Fruit fly (Drosophila melanogaster) whole organism, embryonic: Measurements from ENCODE around the gene mtTFB2.

Experiments
- CG12219 ChIP-seq: fragments of 200-800 bp; sonication (Bioruptor generic); optimal IDR thresholded peaks from 3 replicates; lab custom pipeline; 2018; ENCODE audit warnings: missing biosample characterization, mild to moderate bottlenecking, missing genetic modification characterization
- CG13287 ChIP-seq: fragments of 200-800 bp; sonication (Bioruptor generic); IDR thresholded peaks from 2 replicates; pipeline ENCODE4 v1.3.6; 2022; ENCODE audit warnings: missing biosample characterization, missing genetic modification characterization; ENCODE audit not compliant: partially characterized antibody
- CG15514 ChIP-seq: fragments of 200-800 bp; sonication (Bioruptor generic); optimal IDR thresholded peaks from 3 replicates; lab custom pipeline; 2017; ENCODE audit warnings: missing biosample characterization, missing genetic modification characterization, mild to moderate bottlenecking, moderate library complexity, missing genetic modification reagents
- CG1603 ChIP-seq: fragments of 200-800 bp; sonication (Bioruptor generic); optimal IDR thresholded peaks from 2 replicates; lab custom pipeline; 2019; ENCODE audit warnings: missing biosample characterization, mild to moderate bottlenecking, missing genetic modification characterization, moderate library complexity
- CG1647 ChIP-seq: fragments of 200-800 bp; sonication (Bioruptor generic); optimal IDR thresholded peaks from 3 replicates; lab custom pipeline; 2016; ENCODE audit warnings: missing biosample characterization, missing genetic modification characterization
- CG16863 ChIP-seq: fragments of 200-800 bp; sonication (Bioruptor generic); optimal IDR thresholded peaks from 3 replicates; lab custom pipeline; 2016; ENCODE audit warnings: missing biosample characterization, missing genetic modification characterization
- CG17359 ChIP-seq: fragments of 200-800 bp; sonication (Bioruptor generic); optimal IDR thresholded peaks from 3 replicates; lab custom pipeline; 2018; ENCODE audit warnings: missing biosample characterization, mild to moderate bottlenecking, missing genetic modification characterization, moderate library complexity
- CG17385 ChIP-seq: fragments of 200-800 bp; sonication (Bioruptor generic); optimal IDR thresholded peaks from 3 replicates; lab custom pipeline; 2018; ENCODE audit warnings: missing biosample characterization, mild to moderate bottlenecking, missing genetic modification characterization
- CG17568 ChIP-seq: fragments of 200-800 bp; sonication (Bioruptor generic); optimal IDR thresholded peaks from 2 replicates; lab custom pipeline; 2018; ENCODE audit warnings: missing biosample characterization, mild to moderate bottlenecking, missing genetic modification characterization, moderate library complexity
- CG2889 ChIP-seq: fragments of 200-800 bp; sonication (Bioruptor generic); IDR thresholded peaks from 3 replicates; pipeline ENCODE4 v1.3.6; 2022; ENCODE audit warnings: missing biosample characterization, missing genetic modification characterization
- CG3407 ChIP-seq: fragments of 200-800 bp; sonication (Bioruptor generic); optimal IDR thresholded peaks from 2 replicates; lab custom pipeline; 2018; ENCODE audit warnings: missing biosample characterization, mild to moderate bottlenecking, missing genetic modification characterization
- CG3726 ChIP-seq: fragments of 200-800 bp; sonication (Bioruptor generic); IDR thresholded peaks from 3 replicates; pipeline ENCODE4, ENCODE4 v1.3.6; 2022; ENCODE audit warnings: missing biosample characterization, missing genetic modification characterization
- CG3847 ChIP-seq: fragments of 200-800 bp; sonication (Bioruptor generic); IDR thresholded peaks from 2 replicates; pipeline ENCODE4 v1.3.6; 2022; ENCODE audit warnings: missing biosample characterization, missing genetic modification characterization
- CG4820 ChIP-seq: fragments of 200-800 bp; sonication (Bioruptor generic); optimal IDR thresholded peaks from 3 replicates; lab custom pipeline; 2016; ENCODE audit warnings: missing biosample characterization, missing genetic modification characterization
- CG6791 ChIP-seq: fragments of 200-800 bp; sonication (Bioruptor generic); IDR thresholded peaks from 3 replicates; pipeline ENCODE4 v1.3.6; 2022; ENCODE audit warnings: missing biosample characterization, missing genetic modification characterization; ENCODE audit not compliant: partially characterized antibody
- CG7839 ChIP-seq: fragments of 200-800 bp; sonication (Bioruptor generic); optimal IDR thresholded peaks from 3 replicates; lab custom pipeline; 2018; ENCODE audit warnings: missing biosample characterization, mild to moderate bottlenecking, missing genetic modification characterization, moderate library complexity
- CG9437 ChIP-seq: fragments of 200-800 bp; sonication (Bioruptor generic); optimal IDR thresholded peaks from 2 replicates; lab custom pipeline; 2018; ENCODE audit warnings: missing biosample characterization, mild to moderate bottlenecking, missing genetic modification characterization
- CTCF ChIP-seq: fragments of 200-800 bp; sonication (Bioruptor generic); optimal IDR thresholded peaks from 2 replicates; lab custom pipeline; 2017; ENCODE audit warnings: missing biosample characterization, mild to moderate bottlenecking, missing genetic modification characterization, moderate library complexity
- Dad ChIP-seq: fragments of 200-800 bp; sonication (Bioruptor generic); optimal IDR thresholded peaks from 3 replicates; lab custom pipeline; 2016; ENCODE audit warnings: missing biosample characterization, missing genetic modification characterization
- Dbx ChIP-seq: fragments of 200-800 bp; sonication (Bioruptor generic); IDR thresholded peaks from 3 replicates; pipeline ENCODE4 v1.3.6; 2022; ENCODE audit warnings: missing biosample characterization, missing genetic modification characterization
- Dp ChIP-seq: fragments of 200-800 bp; sonication (Bioruptor generic); optimal IDR thresholded peaks from 2 replicates; lab custom pipeline; 2018; ENCODE audit warnings: missing biosample characterization, mild to moderate bottlenecking, missing genetic modification characterization, moderate library complexity
- HLH4C ChIP-seq: fragments of 200-800 bp; sonication (Bioruptor generic); IDR thresholded peaks from 3 replicates; pipeline ENCODE4 v1.3.6; 2022; ENCODE audit warnings: missing biosample characterization, missing genetic modification characterization; ENCODE audit not compliant: partially characterized antibody
- HmgD ChIP-seq: fragments of 200-800 bp; sonication (Bioruptor generic); optimal IDR thresholded peaks from 3 replicates; lab custom pipeline; 2016; ENCODE audit warnings: missing biosample characterization, missing genetic modification characterization
- Hmr ChIP-seq: fragments of 200-800 bp; sonication (Bioruptor generic); optimal IDR thresholded peaks from 3 replicates; lab custom pipeline; 2017; ENCODE audit warnings: mild to moderate bottlenecking, missing biosample characterization, missing genetic modification reagents, missing genetic modification characterization
- Lpt ChIP-seq: fragments of >200 bp; optimal IDR thresholded peaks from 2 replicates; lab custom pipeline; 2018; ENCODE audit warnings: missing biosample characterization, missing genetic modification characterization
- Med ChIP-seq: fragments of 200-800 bp; sonication (Bioruptor generic); peaks from one replicate; lab custom pipeline; 2016; ENCODE audit warnings: missing biosample characterization, missing genetic modification characterization, mild to moderate bottlenecking, inconsistent platforms, moderate library complexity
- Myb ChIP-seq: fragments of 200-800 bp; sonication (Bioruptor generic); optimal IDR thresholded peaks from 2 replicates; lab custom pipeline; 2016; ENCODE audit warnings: missing biosample characterization, missing genetic modification characterization
- NC2α ChIP-seq: fragments of 200-800 bp; sonication (Bioruptor generic); optimal IDR thresholded peaks from 2 replicates; lab custom pipeline; 2016; ENCODE audit warnings: missing biosample characterization, missing genetic modification characterization
- NC2β ChIP-seq: fragments of 200-800 bp; sonication (Bioruptor generic); optimal IDR thresholded peaks from 2 replicates; lab custom pipeline; 2016; ENCODE audit warnings: missing biosample characterization, missing genetic modification characterization
- Oaz ChIP-seq: fragments of 200-800 bp; sonication (Bioruptor generic); IDR thresholded peaks from 2 replicates; pipeline ENCODE4 v1.3.6; 2022; ENCODE audit warnings: missing biosample characterization, missing genetic modification characterization
- Sry-δ ChIP-seq: fragments of 200-800 bp; sonication (Bioruptor generic); optimal IDR thresholded peaks from 2 replicates; lab custom pipeline; 2016; ENCODE audit warnings: missing biosample characterization, missing genetic modification characterization
- Xrp1 ChIP-seq: fragments of 200-800 bp; sonication (Bioruptor generic); IDR thresholded peaks from 2 replicates; pipeline ENCODE4 v1.3.6; 2022; ENCODE audit warnings: missing biosample characterization, missing genetic modification characterization
- abd-A ChIP-seq: fragments of 200-800 bp; sonication (Bioruptor generic); optimal IDR thresholded peaks from 3 replicates; lab custom pipeline; 2019; ENCODE audit warnings: missing biosample characterization, mild to moderate bottlenecking, missing genetic modification characterization, moderate library complexity
- ac ChIP-seq: fragments of 200-800 bp; sonication (Bioruptor generic); optimal IDR thresholded peaks from 3 replicates; lab custom pipeline; 2017; ENCODE audit warnings: missing biosample characterization, mild to moderate bottlenecking, missing genetic modification characterization
- amos ChIP-seq: fragments of 200-800 bp; sonication (Bioruptor generic); IDR thresholded peaks from 2 replicates; pipeline ENCODE4 v1.3.6; 2022; ENCODE audit warnings: missing biosample characterization, missing genetic modification characterization; ENCODE audit not compliant: partially characterized antibody
- ap ChIP-seq: fragments of 200-800 bp; sonication (Bioruptor generic); IDR thresholded peaks from 2 replicates; pipeline ENCODE4 v1.3.6; 2022; ENCODE audit warnings: missing biosample characterization, missing genetic modification characterization
- bab2 ChIP-seq: fragments of 200-800 bp; sonication (Bioruptor generic); optimal IDR thresholded peaks from 2 replicates; lab custom pipeline; 2016; ENCODE audit warnings: missing biosample characterization, missing genetic modification characterization
- cato ChIP-seq: fragments of 200-800 bp; sonication (Bioruptor generic); optimal IDR thresholded peaks from 2 replicates; lab custom pipeline; 2016; ENCODE audit warnings: missing biosample characterization, missing genetic modification characterization, borderline replicate concordance
- ci ChIP-seq: fragments of 200-800 bp; sonication (Bioruptor generic); IDR thresholded peaks from 3 replicates; pipeline ENCODE4 v1.3.6; 2022; ENCODE audit warnings: missing biosample characterization, missing genetic modification characterization
- dati ChIP-seq: fragments of 200-800 bp; sonication (Bioruptor generic); IDR thresholded peaks from 2 replicates; pipeline ENCODE4 v1.3.6; 2022; ENCODE audit warnings: missing biosample characterization, missing genetic modification characterization
- exex ChIP-seq: fragments of 200-800 bp; sonication (Bioruptor generic); optimal IDR thresholded peaks from 4 replicates; lab custom pipeline; 2018; ENCODE audit warnings: missing biosample characterization, mild to moderate bottlenecking, missing genetic modification characterization, moderate library complexity
- fd3F ChIP-seq: fragments of 200-800 bp; sonication (Bioruptor generic); optimal IDR thresholded peaks from 2 replicates; lab custom pipeline; 2018; ENCODE audit warnings: missing biosample characterization, mild to moderate bottlenecking, missing genetic modification characterization, moderate library complexity
- gem ChIP-seq: fragments of 200-800 bp; sonication (Bioruptor generic); optimal IDR thresholded peaks from 2 replicates; lab custom pipeline; 2019; ENCODE audit warnings: missing biosample characterization, mild to moderate bottlenecking, missing genetic modification characterization, moderate library complexity
- row ChIP-seq: fragments of 200-800 bp; sonication (Bioruptor generic); IDR thresholded peaks from 3 replicates; pipeline ENCODE4 v1.3.6; 2022; ENCODE audit warnings: missing biosample characterization, missing genetic modification characterization
- slou ChIP-seq: fragments of 200-800 bp; sonication (Bioruptor generic); optimal IDR thresholded peaks from 3 replicates; lab custom pipeline; 2016; ENCODE audit warnings: missing biosample characterization, missing genetic modification characterization
- stwl ChIP-seq: fragments of 200-800 bp; sonication (Bioruptor generic); optimal IDR thresholded peaks from 3 replicates; lab custom pipeline; 2018; ENCODE audit warnings: missing biosample characterization, mild to moderate bottlenecking, missing genetic modification characterization, moderate library complexity
- vnd ChIP-seq: fragments of 200-800 bp; sonication (Bioruptor generic); IDR thresholded peaks from 3 replicates; pipeline ENCODE4 v1.3.6; 2022; ENCODE audit warnings: missing biosample characterization, missing genetic modification characterization; ENCODE audit not compliant: partially characterized antibody
- wdn ChIP-seq: fragments of 200-800 bp; sonication (Bioruptor generic); IDR thresholded peaks from 2 replicates; pipeline ENCODE4 v1.3.6; 2022; ENCODE audit warnings: missing biosample characterization, missing genetic modification characterization
- wek ChIP-seq: fragments of 200-800 bp; sonication (Bioruptor generic); optimal IDR thresholded peaks from 3 replicates; lab custom pipeline; 2018; ENCODE audit warnings: missing biosample characterization, mild to moderate bottlenecking, missing genetic modification characterization, moderate library complexity
- yki ChIP-seq: fragments of >200 bp; optimal IDR thresholded peaks from 3 replicates; lab custom pipeline; 2018
- z ChIP-seq: fragments of 200-800 bp; sonication (Bioruptor generic); IDR thresholded peaks from 3 replicates; pipeline ENCODE4 v1.3.6; 2022; ENCODE audit warnings: missing biosample characterization, missing genetic modification characterization

The mtTFB2 gene

dm6 chr3R:10052695-10053382, 7.5 kb downstream of the mtTFB2 start, which contains the start of the genes Fancl and Npc2e (continued):
- TF ChIP-seq stwl (tag; lab: Kevin White, UChicago) (peak; percentile 44), CG16863 (no peak), Med (peak; percentile 2), CG2889 (no peak), vnd (GFP tag; lab: Robert Waterston, UW) (no peak), gem (tag; lab: Kevin White, UChicago) (no peak), amos (GFP tag; lab: Robert Waterston, UW) (0 out of 2 replicates have a peak, but pooled peaks have one; percentile 24), Dp (GFP tag; lab: Kevin White, UChicago) (peak; percentile 84), exex (tag; lab: Kevin White, UChicago) (peak; percentile 16), CG9437 (no peak), Sry-δ (GFP tag; lab: Kevin White, UChicago) (peak; percentile 79), Oaz (GFP tag; lab: Robert Waterston, UW) (no peak), Dbx (GFP tag; lab: Robert Waterston, UW) (0 out of 3 replicates have a peak, but pooled peaks have one; percentile 16), NC2α (no peak), Myb (peak; percentile 29), fd3F (GFP tag; lab: Kevin White, UChicago) (no peak), ap (GFP tag; lab: Robert Waterston, UW) (no peak), abd-A (tag; lab: Kevin White, UChicago) (no peak), CG13287 (peak; percentile 68), Dad (GFP tag; lab: Kevin White, UChicago) (no peak), bab2 (GFP tag; lab: Kevin White, UChicago) (no peak), row (GFP tag; lab: Robert Waterston, UW) (no peak), CG3407 (GFP tag; lab: Kevin White, UChicago) (no peak), CG4820 (GFP tag; lab: Kevin White, UChicago) (no peak), wdn (GFP tag; lab: Robert Waterston, UW) (no peak), cato (GFP tag; lab: Kevin White, UChicago) (no peak), Xrp1 (GFP tag; lab: Robert Waterston, UW) (no peak), HmgD (GFP tag; lab: Kevin White, UChicago) (peak; percentile 1), HLH4C (GFP tag; lab: Robert Waterston, UW) (0 out of 3 replicates have a peak, but pooled peaks have one; percentile 47), CG1647 (GFP tag; lab: Kevin White, UChicago) (no peak), CG15514 (GFP tag; lab: Kevin White, UChicago) (no peak)
- TF ChIP-seq, all 482 proteins: peak for 28

DNA sequence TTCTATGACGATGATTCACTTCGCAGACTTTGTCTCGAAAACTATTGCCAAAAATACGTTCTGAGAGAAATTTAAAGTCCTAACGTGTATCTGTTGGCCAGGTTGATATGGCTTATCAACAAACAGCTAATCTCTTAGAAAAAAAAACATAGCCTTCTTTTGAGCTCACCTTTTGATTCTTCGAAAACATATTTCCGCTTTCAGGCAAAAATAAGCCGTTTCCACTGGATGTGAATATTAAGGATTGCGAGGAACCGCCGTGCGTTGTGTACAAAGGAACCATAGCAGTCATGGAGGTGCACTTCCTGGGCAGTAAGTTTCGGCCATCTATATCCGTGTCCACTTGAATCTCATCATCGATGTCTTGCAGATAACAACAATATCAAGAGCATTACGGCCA, 8.2 kb downstream of the mtTFB2 start:
- TF ChIP-seq CG1603 (tag; lab: Kevin White, UChicago) = peak; percentile 34
- TF ChIP-seq Hmr (GFP tag; lab: Kevin White, UChicago) = peak; percentile 7
- 0 out of 3 replicates have a peak, but pooled peaks have one; percentile 32 for TF ChIP-seq ci (GFP tag; lab: Robert Waterston, UW)
- TF ChIP-seq yki (lab: Kevin White, UChicago) = no peak
- peak; percentile 0 for TF ChIP-seq CTCF (GFP tag; lab: Kevin White, UChicago)
- no peak for TF ChIP-seq z (GFP tag; lab: Robert Waterston, UW)
- TF ChIP-seq Lpt (GFP tag; lab: Kevin White, UChicago) = no peak
- TF ChIP-seq CG12219 = peak; percentile 45
- no peak for TF ChIP-seq CG17568 (GFP tag; lab: Kevin White, UChicago)
- TF ChIP-seq NC2β = no peak
- TF ChIP-seq slou (GFP tag; lab: Kevin White, UChicago) = no peak
- TF ChIP-seq Med = peak; percentile 76
- TF ChIP-seq dati = no peak
- TF ChIP-seq CG6791 (GFP tag; lab: Robert Waterston, UW) = no peak
- TF ChIP-seq CG3726 = no peak
- TF ChIP-seq ac = no peak
- no peak for TF ChIP-seq CG3847
- no peak for TF ChIP-seq wek (GFP tag; lab: Kevin White, UChicago)
- peak; percentile 6 for TF ChIP-seq CG17359 (tag; lab: Kevin White, UChicago)
- peak; percentile 18 for TF ChIP-seq CG17385 (GFP tag; lab: Kevin White, UChicago)
- TF ChIP-seq CG7839 (tag; lab: Kevin White, UChicago) = peak; percentile 21
